Fruit fly (Drosophila melanogaster) whole organism, wandering third instar larva: ENCODE measurements around the gene CG1486.
A peak's percentile ranks its signal among the peaks of the same experiment; 100 is the strongest.

Experiments
- CG32264 ChIP-seq: fragments of 200-800 bp; sonication (Bioruptor generic); optimal IDR thresholded peaks from 2 replicates; lab custom pipeline; 2016; ENCODE audit warnings: missing biosample characterization, missing genetic modification characterization
- Dfd ChIP-seq: fragments of >200 bp; optimal IDR thresholded peaks from 2 replicates; lab custom pipeline; 2017; ENCODE audit warnings: missing biosample characterization, missing genetic modification characterization
- psq ChIP-seq: fragments of 200-800 bp; sonication (Bioruptor generic); optimal IDR thresholded peaks from 3 replicates; lab custom pipeline; 2017; ENCODE audit warnings: missing biosample characterization, mild to moderate bottlenecking, missing genetic modification characterization, moderate library complexity
- rgr ChIP-seq: fragments of 200-800 bp; sonication (Bioruptor generic); optimal IDR thresholded peaks from 3 replicates; lab custom pipeline; 2016; ENCODE audit warnings: missing biosample characterization, mild to moderate bottlenecking, missing genetic modification characterization
- tai ChIP-seq: sonication (Bioruptor generic); optimal IDR thresholded peaks from 2 replicates; lab custom pipeline; 2016; ENCODE audit warnings: missing biosample characterization, missing genetic modification characterization

DNA sequence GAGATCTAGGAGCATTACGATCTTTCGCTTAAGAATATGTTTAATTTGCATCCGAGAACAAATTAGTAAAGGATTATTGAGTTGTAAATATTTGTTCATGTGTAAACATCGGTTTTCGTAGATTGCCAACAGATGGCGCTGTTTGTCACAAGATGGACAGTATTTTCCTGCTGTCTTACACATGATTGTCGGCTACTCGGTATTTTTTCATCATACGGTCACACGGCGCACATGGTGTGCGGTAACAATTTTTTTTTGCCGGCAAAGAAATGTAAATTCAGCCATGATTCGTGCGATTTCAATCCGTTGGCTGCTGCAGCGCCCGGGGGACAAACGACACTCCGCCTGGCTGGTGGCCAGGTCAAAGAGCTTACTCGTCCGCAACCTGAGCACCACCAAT, 39.0 kb downstream of the CG1486 start, which contains the start of the genes bbx and waw:
- TF ChIP-seq tai (GFP tag; lab: Kevin White, UChicago), result no peak
- TF ChIP-seq psq (GFP tag; lab: Kevin White, UChicago), result no peak
- TF ChIP-seq Dfd (GFP tag; lab: Kevin White, UChicago), result no peak
- TF ChIP-seq rgr (GFP tag; lab: Kevin White, UChicago), result peak; percentile 51
- no peak for TF ChIP-seq CG32264 (GFP tag; lab: Kevin White, UChicago)
